Worm (Caenorhabditis elegans) whole organism, L2 larva: ENCODE results near the gene tir-1.

ENCODE experiments used
- lin-13 ChIP-seq: fragments of 150-350 bp; optimal IDR thresholded peaks from 2 replicates; lab custom pipeline; 2014; ENCODE audit warnings: missing biosample characterization, missing genetic modification reagents, missing genetic modification characterization
- nhr-11 ChIP-seq: fragments of 150-350 bp; optimal IDR thresholded peaks from 2 replicates; lab custom pipeline; 2014; ENCODE audit warnings: missing biosample characterization, missing genetic modification characterization
- skn-1 ChIP-seq: sonication (generic microtip); optimal IDR thresholded peaks from 2 replicates; lab custom pipeline; 2017; ENCODE audit warnings: missing biosample characterization, missing genetic modification characterization

- TF ChIP-seq nhr-11 (tag; lab: Kevin White, UChicago) (no peak), skn-1 (tag; lab: Kevin White, UChicago) (no peak), lin-13 (GFP tag; lab: Kevin White, UChicago) (no peak)
Observed at ce11 chrIII:3821969-3822453, 79.4 kb downstream of the tir-1 start, which contains the start of gene amx-1.
